Worm (Caenorhabditis elegans) whole organism, young adult: ENCODE measurements around the gene W02F12.4.
A peak's percentile ranks its signal among the peaks of the same experiment; 100 is the strongest.

Experiments
- B0336.3 ChIP-seq: fragments of 200-800 bp; sonication (Bioruptor generic); IDR thresholded peaks from 2 replicates; pipeline ENCODE4 v1.3.6; 2022; ENCODE audit warnings: missing genetic modification characterization, missing compliant biosample characterization
- F10E7.11 ChIP-seq: sonication (generic microtip); optimal IDR thresholded peaks from 2 replicates; lab custom pipeline; 2017; ENCODE audit warnings: mild to moderate bottlenecking, missing genetic modification characterization, moderate library complexity, missing compliant biosample characterization
- F22D6.2 ChIP-seq: sonication (generic microtip); optimal IDR thresholded peaks from 2 replicates; lab custom pipeline; 2016; ENCODE audit warnings: mild to moderate bottlenecking, missing genetic modification characterization, missing compliant biosample characterization
- F23B12.7 ChIP-seq: sonication (generic microtip); optimal IDR thresholded peaks from 2 replicates; lab custom pipeline; 2017; ENCODE audit warnings: missing genetic modification characterization, mild to moderate bottlenecking, missing compliant biosample characterization, antibody characterized with exemption, moderate library complexity; ENCODE audit not compliant: insufficient read depth
- F39B2.1 ChIP-seq: fragments of 200-800 bp; sonication (Bioruptor generic); IDR thresholded peaks from 2 replicates; pipeline ENCODE4 v1.3.6; 2022; ENCODE audit warnings: missing genetic modification reagents, missing genetic modification characterization, missing compliant biosample characterization
- F52B5.7 ChIP-seq: sonication (generic microtip); optimal IDR thresholded peaks from 2 replicates; lab custom pipeline; 2016; ENCODE audit warnings: mild to moderate bottlenecking, missing genetic modification characterization, missing compliant biosample characterization
- T07F8.4 ChIP-seq: sonication (generic microtip); optimal IDR thresholded peaks from 2 replicates; lab custom pipeline; 2016; ENCODE audit warnings: mild to moderate bottlenecking, missing genetic modification characterization, moderate library complexity, missing compliant biosample characterization
- Y95B8A.8 ChIP-seq: fragments of 200-800 bp; sonication (Bioruptor generic); IDR thresholded peaks from 2 replicates; pipeline ENCODE4 v1.3.6; 2022; ENCODE audit warnings: missing genetic modification reagents, missing genetic modification characterization, missing compliant biosample characterization
- ZK185.1 ChIP-seq: sonication (generic microtip); optimal IDR thresholded peaks from 2 replicates; lab custom pipeline; 2016; ENCODE audit warnings: mild to moderate bottlenecking, missing genetic modification characterization, missing compliant biosample characterization; ENCODE audit not compliant: poor library complexity, severe bottlenecking
- akir-1 ChIP-seq: fragments of 200-800 bp; sonication (Bioruptor generic); optimal IDR thresholded peaks from 2 replicates; lab custom pipeline; 2018; ENCODE audit warnings: mild to moderate bottlenecking, missing genetic modification characterization, moderate library complexity, missing compliant biosample characterization
- athp-1 ChIP-seq: sonication (generic microtip); optimal IDR thresholded peaks from 2 replicates; lab custom pipeline; 2017; ENCODE audit warnings: mild to moderate bottlenecking, missing genetic modification characterization, missing compliant biosample characterization
- attf-5 ChIP-seq: fragments of 200-800 bp; sonication (Bioruptor generic); optimal IDR thresholded peaks from 2 replicates; lab custom pipeline; 2018; ENCODE audit warnings: mild to moderate bottlenecking, missing genetic modification characterization, missing compliant biosample characterization
- cebp-1 ChIP-seq, 2 experiments: fragments of 200-800 bp in 1 of 2; sonication (Bioruptor generic) in 1 of 2; sonication (generic microtip) in 1 of 2; IDR thresholded peaks in 1 of 2; optimal IDR thresholded peaks in 1 of 2; 2 replicates each; pipeline versions ENCODE4 v1.3.6 to Lab custom; 2017 to 2022; ENCODE audit warnings: missing compliant biosample characterization in 2 of 2, missing genetic modification characterization in 2 of 2, mild to moderate bottlenecking in 1 of 2, missing genetic modification reagents in 1 of 2, moderate library complexity in 1 of 2
- ceh-27 ChIP-seq: fragments of 200-800 bp; sonication (Bioruptor generic); optimal IDR thresholded peaks from 2 replicates; lab custom pipeline; 2018; ENCODE audit warnings: mild to moderate bottlenecking, missing genetic modification characterization, moderate library complexity, missing compliant biosample characterization
- ceh-91 ChIP-seq: fragments of 200-800 bp; sonication (Bioruptor generic); IDR thresholded peaks from 2 replicates; pipeline ENCODE4 v1.3.6; 2022; ENCODE audit warnings: missing genetic modification reagents, missing genetic modification characterization, missing compliant biosample characterization
- chd-7 ChIP-seq: sonication (generic microtip); optimal IDR thresholded peaks from 2 replicates; lab custom pipeline; 2016; ENCODE audit warnings: mild to moderate bottlenecking, missing genetic modification characterization, moderate library complexity, missing compliant biosample characterization
- dpff-1 ChIP-seq: sonication (generic microtip); optimal IDR thresholded peaks from 2 replicates; lab custom pipeline; 2017; ENCODE audit warnings: mild to moderate bottlenecking, missing genetic modification characterization, missing compliant biosample characterization
- dpl-1 ChIP-seq: fragments of 150-350 bp; optimal IDR thresholded peaks from 2 replicates; lab custom pipeline; 2014; ENCODE audit warnings: missing biosample characterization, missing genetic modification reagents, missing genetic modification characterization
- egl-44 ChIP-seq: fragments of 200-800 bp; sonication (Bioruptor generic); IDR thresholded peaks from 2 replicates; pipeline ENCODE4 v1.3.6; 2022; ENCODE audit warnings: missing genetic modification reagents, missing genetic modification characterization, missing compliant biosample characterization
- egrh-3 ChIP-seq: fragments of 200-800 bp; sonication (Bioruptor generic); IDR thresholded peaks from 2 replicates; pipeline ENCODE4 v1.3.6; 2022; ENCODE audit warnings: missing genetic modification reagents, missing genetic modification characterization, missing compliant biosample characterization
- gei-17 ChIP-seq: fragments of 200-800 bp; sonication (Bioruptor generic); optimal IDR thresholded peaks from 2 replicates; lab custom pipeline; 2018; ENCODE audit warnings: mild to moderate bottlenecking, missing genetic modification characterization, missing compliant biosample characterization
- hlh-26 ChIP-seq: fragments of 200-800 bp; sonication (Bioruptor generic); conservative IDR thresholded peaks from 2 replicates; pipeline ENCODE4 v1.3.6; 2022; ENCODE audit warnings: missing genetic modification reagents, missing genetic modification characterization, missing compliant biosample characterization
- hrde-1 ChIP-seq: sonication (generic microtip); optimal IDR thresholded peaks from 2 replicates; lab custom pipeline; 2016; ENCODE audit warnings: missing genetic modification characterization, mild to moderate bottlenecking, missing compliant biosample characterization, moderate library complexity, missing genotype, missing genetic modification reagents, borderline replicate concordance
- hsf-1 ChIP-seq: fragments of 200-800 bp; sonication (Bioruptor generic); IDR thresholded peaks from 2 replicates; pipeline ENCODE4 v1.3.6; 2022; ENCODE audit warnings: missing genetic modification reagents, missing genetic modification characterization, missing compliant biosample characterization
- lin-35 ChIP-seq, 3 experiments: fragments of 150-350 bp in 2 of 3; sonication (generic microtip) in 1 of 3; optimal IDR thresholded peaks; 2 replicates each; lab custom pipeline; 2014 to 2018; ENCODE audit warnings: missing biosample characterization in 3 of 3, missing genetic modification characterization in 3 of 3, missing genetic modification reagents in 3 of 3
- lin-40 ChIP-seq: sonication (generic microtip); optimal IDR thresholded peaks from 2 replicates; lab custom pipeline; 2016; ENCODE audit warnings: missing genetic modification characterization, mild to moderate bottlenecking, missing compliant biosample characterization, missing genotype, missing genetic modification reagents
- mcd-1 ChIP-seq: fragments of 200-800 bp; sonication (Bioruptor generic); IDR thresholded peaks from 2 replicates; pipeline ENCODE4 v1.3.6; 2022; ENCODE audit warnings: missing genetic modification reagents, missing genetic modification characterization, missing compliant biosample characterization
- mxl-1 ChIP-seq: sonication (generic microtip); optimal IDR thresholded peaks from 2 replicates; lab custom pipeline; 2016; ENCODE audit warnings: missing genetic modification characterization, missing compliant biosample characterization
- nfya-2 ChIP-seq: fragments of 200-800 bp; sonication (Bioruptor generic); IDR thresholded peaks from 2 replicates; pipeline ENCODE4 v1.3.6; 2022; ENCODE audit warnings: missing genetic modification reagents, missing genetic modification characterization, missing compliant biosample characterization
- nfyb-1 ChIP-seq: fragments of 200-800 bp; sonication (Bioruptor generic); IDR thresholded peaks from 2 replicates; pipeline ENCODE4 v1.3.6; 2022; ENCODE audit warnings: missing genetic modification reagents, missing genetic modification characterization, missing compliant biosample characterization
- nhr-27 ChIP-seq: fragments of 200-800 bp; sonication (Bioruptor generic); optimal IDR thresholded peaks from 2 replicates; lab custom pipeline; 2018; ENCODE audit warnings: mild to moderate bottlenecking, missing genetic modification characterization, moderate library complexity, missing compliant biosample characterization
- nhr-80 ChIP-seq: sonication (generic microtip); optimal IDR thresholded peaks from 2 replicates; lab custom pipeline; 2016; ENCODE audit warnings: missing genetic modification characterization, missing compliant biosample characterization
- pbrm-1 ChIP-seq: fragments of 200-800 bp; sonication (Bioruptor generic); IDR thresholded peaks from 2 replicates; pipeline ENCODE4 v1.3.6; 2022; ENCODE audit warnings: missing genetic modification reagents, missing genetic modification characterization, missing compliant biosample characterization
- rcor-1 ChIP-seq: fragments of 200-800 bp; sonication (Bioruptor generic); IDR thresholded peaks from 2 replicates; pipeline ENCODE4 v1.3.6; 2022; ENCODE audit warnings: missing genetic modification reagents, missing genetic modification characterization, missing compliant biosample characterization
- rec-8 ChIP-seq, 2 experiments: sonication (generic microtip); optimal IDR thresholded peaks; 2 replicates each; lab custom pipeline; 2016; ENCODE audit warnings: mild to moderate bottlenecking in 2 of 2, missing genetic modification characterization in 2 of 2, missing genetic modification reagents in 2 of 2, missing genotype in 2 of 2, missing biosample characterization in 1 of 2, missing compliant biosample characterization in 1 of 2, moderate library complexity in 1 of 2
- repo-1 ChIP-seq: sonication (generic microtip); optimal IDR thresholded peaks from 2 replicates; lab custom pipeline; 2017; ENCODE audit warnings: mild to moderate bottlenecking, missing genetic modification characterization, missing compliant biosample characterization
- snpc-1.1 ChIP-seq: sonication (generic microtip); optimal IDR thresholded peaks from 2 replicates; lab custom pipeline; 2017; ENCODE audit warnings: missing genetic modification characterization, mild to moderate bottlenecking, missing compliant biosample characterization, antibody characterized with exemption, moderate library complexity, missing genotype, missing genetic modification reagents; ENCODE audit not compliant: insufficient read depth
- snpc-3.4 ChIP-seq: sonication (generic microtip); optimal IDR thresholded peaks from 2 replicates; lab custom pipeline; 2017; ENCODE audit warnings: missing genetic modification characterization, mild to moderate bottlenecking, missing compliant biosample characterization, antibody characterized with exemption, moderate library complexity, missing genotype, missing genetic modification reagents
- snpc-4 ChIP-seq, 5 experiments: fragments of 150-350 bp in 1 of 5; sonication (generic microtip) in 4 of 5; optimal IDR thresholded peaks; 2 replicates each; lab custom pipeline; 2014 to 2018; ENCODE audit warnings: missing genetic modification characterization in 5 of 5, missing biosample characterization in 3 of 5, antibody characterized with exemption in 2 of 5, mild to moderate bottlenecking in 2 of 5, missing compliant biosample characterization in 2 of 5, missing genotype in 2 of 5, moderate library complexity in 2 of 5, missing genetic modification reagents in 1 of 5
- somi-1 ChIP-seq: fragments of 200-800 bp; sonication (Bioruptor generic); optimal IDR thresholded peaks from 2 replicates; lab custom pipeline; 2018; ENCODE audit warnings: mild to moderate bottlenecking, missing genetic modification characterization, missing compliant biosample characterization
- tbp1 ChIP-seq: fragments of 200-800 bp; sonication (Bioruptor generic); optimal IDR thresholded peaks from 2 replicates; lab custom pipeline; 2018; ENCODE audit warnings: mild to moderate bottlenecking, missing genetic modification characterization, missing compliant biosample characterization
- tbx-9 ChIP-seq: sonication (generic microtip); optimal IDR thresholded peaks from 2 replicates; lab custom pipeline; 2016; ENCODE audit warnings: borderline replicate concordance, missing genetic modification characterization, inconsistent platforms, missing compliant biosample characterization
- unc-62 ChIP-seq: fragments of 150-350 bp; optimal IDR thresholded peaks from 2 replicates; lab custom pipeline; 2014; ENCODE audit warnings: missing biosample characterization, missing genetic modification reagents, missing genetic modification characterization
- xnd-1 ChIP-seq: sonication (generic microtip); optimal IDR thresholded peaks from 2 replicates; lab custom pipeline; 2016; ENCODE audit warnings: missing genotype, missing genetic modification reagents, missing genetic modification characterization, missing compliant biosample characterization
- ztf-28 ChIP-seq: fragments of 200-800 bp; sonication (Bioruptor generic); IDR thresholded peaks from 2 replicates; pipeline ENCODE4 v1.3.6; 2022; ENCODE audit warnings: missing genetic modification reagents, missing genetic modification characterization, missing compliant biosample characterization

The W02F12.4 gene

DNA sequence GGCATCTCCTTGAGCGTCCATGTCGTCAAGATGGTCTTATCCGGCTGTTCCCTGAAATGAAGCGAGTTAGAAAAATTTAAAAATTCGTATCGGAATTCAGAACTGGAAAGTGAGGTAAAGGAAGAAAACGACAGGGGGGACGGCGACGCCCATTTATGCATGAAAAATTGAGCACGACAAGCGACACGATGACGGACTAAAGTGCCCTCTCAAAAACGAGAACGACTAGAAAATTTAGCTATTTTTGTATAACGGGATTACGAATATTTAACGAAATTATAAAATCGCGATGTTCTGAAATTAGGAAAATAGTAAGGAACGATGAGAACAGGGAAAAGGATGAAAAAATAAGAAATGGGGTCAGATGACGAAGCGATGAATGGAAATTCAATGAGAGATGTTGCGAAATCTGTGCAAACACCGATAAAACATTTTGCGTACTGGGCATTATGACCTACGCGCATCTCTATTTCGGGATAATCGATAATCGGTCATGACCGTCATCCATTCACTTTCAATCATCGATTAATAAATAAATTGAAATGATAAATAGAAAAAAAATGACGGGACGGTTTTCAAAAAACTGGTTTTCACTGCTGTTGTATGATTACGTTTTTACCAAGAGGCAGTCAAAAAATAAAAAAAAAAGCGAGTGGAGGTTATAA lies 50.2 kb downstream of the W02F12.4 start, which contains the start of gene snb-1:
snb-1 (minus strand) TSS at position 51 of the 665 bp plus-strand sequence.
- TF ChIP-seq ceh-91 (GFP tag; lab: Robert Waterston, UW) (no peak), nhr-27 (no peak), lin-40 (tag; lab: Kevin White, UChicago) (peak; percentile 73), ztf-28 (GFP tag; lab: Robert Waterston, UW) (no peak), tbx-9 (tag; lab: Kevin White, UChicago) (no peak), dpl-1 (GFP tag; lab: Kevin White, UChicago) (no peak), cebp-1 (GFP tag; IDR thresholded peaks at IDR 0.05; lab: Robert Waterston, UW) (peak; percentile 99), cebp-1 (tag; optimal IDR thresholded peaks at IDR 0.05; lab: Kevin White, UChicago) (peak; percentile 100), athp-1 (tag; lab: Kevin White, UChicago) (peak; percentile 66), akir-1 (GFP tag; lab: Kevin White, UChicago) (no peak), F10E7.11 (tag; lab: Kevin White, UChicago) (no peak), F39B2.1 (GFP tag; lab: Robert Waterston, UW) (no peak), snpc-4 (GFP tag; optimal IDR thresholded peaks at IDR 0.05; lab: Kevin White, UChicago) (no peak), snpc-4 (tag; optimal IDR thresholded peaks at IDR 0.05; lab: Kevin White, UChicago) (peak in 3 of 4 experiments; percentile 29 to 78 (median 38)), egrh-3 (no peak), nhr-80 (tag; lab: Kevin White, UChicago) (peak; percentile 2), B0336.3 (GFP tag; lab: Robert Waterston, UW) (no peak), dpff-1 (no peak), tbp1 (GFP tag; lab: Kevin White, UChicago) (no peak), hsf-1 (GFP tag; lab: Robert Waterston, UW) (no peak), Y95B8A.8 (GFP tag; lab: Robert Waterston, UW) (no peak), egl-44 (GFP tag; lab: Robert Waterston, UW) (no peak), F23B12.7 (tag; lab: Kevin White, UChicago) (peak; percentile 20), F22D6.2 (no peak), attf-5 (GFP tag; lab: Kevin White, UChicago) (peak; percentile 97), mcd-1 (GFP tag; lab: Robert Waterston, UW) (no peak), hrde-1 (tag; lab: Kevin White, UChicago) (no peak), repo-1 (no peak), chd-7 (tag; lab: Kevin White, UChicago) (no peak), gei-17 (GFP tag; lab: Kevin White, UChicago) (no peak), mxl-1 (tag; lab: Kevin White, UChicago) (no peak), F52B5.7 (tag; lab: Kevin White, UChicago) (no peak), somi-1 (GFP tag; lab: Kevin White, UChicago) (no peak), lin-35 (GFP tag; optimal IDR thresholded peaks at IDR 0.05; lab: Kevin White, UChicago) (no peak), hlh-26 (GFP tag; lab: Robert Waterston, UW) (no peak), rcor-1 (GFP tag; lab: Robert Waterston, UW) (no peak), T07F8.4 (tag; lab: Kevin White, UChicago) (no peak), ceh-27 (GFP tag; lab: Kevin White, UChicago) (no peak), pbrm-1 (GFP tag; lab: Robert Waterston, UW) (0 out of 2 replicates have a peak, but pooled peaks have one; percentile 22), snpc-3.4 (no peak), rec-8 (tag; optimal IDR thresholded peaks at IDR 0.05; lab: Kevin White, UChicago) (no peak), ZK185.1 (tag; lab: Kevin White, UChicago) (peak; percentile 62), nfya-2 (GFP tag; lab: Robert Waterston, UW) (no peak), nfyb-1 (peak; percentile 43; the same call in 1 of the 2 replicates), xnd-1 (no peak), unc-62 (no peak), snpc-1.1 (tag; lab: Kevin White, UChicago) (no peak)
